Worm (Caenorhabditis elegans): Measurements from ENCODE around the gene T25D1.2.

The T25D1.2 gene

DNA sequence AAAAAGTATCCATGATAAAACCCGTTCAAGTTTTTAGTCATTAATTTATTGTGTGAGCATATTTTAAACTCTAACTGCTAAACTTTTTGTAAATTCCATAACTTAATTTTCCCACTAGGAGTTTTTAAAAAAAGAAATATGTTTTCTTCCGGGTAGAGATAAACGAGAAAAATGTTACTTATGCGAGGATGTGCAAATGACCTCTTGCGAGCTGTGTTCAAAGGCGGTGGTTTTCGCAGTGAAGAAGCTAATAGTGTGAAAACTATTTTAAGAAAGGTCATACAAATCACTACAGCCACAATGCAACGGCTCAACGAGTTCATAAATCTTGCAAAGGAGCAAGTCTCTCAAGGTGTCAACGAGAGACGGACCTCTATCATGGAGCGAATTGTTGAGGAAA lies 14.3 kb upstream of the T25D1.2 start, which contains the start of gene K05G3.1:
Gene K05G3.1 (plus strand): TSS at position 301 of the 400 bp plus-strand sequence.
- TF ChIP-seq zim-3 (tag; optimal IDR thresholded peaks at IDR 0.05) (no peak), Y67H2A.10 (GFP tag; conservative IDR thresholded peaks at IDR 0.05) (no peak), pha-4 (tag; optimal IDR thresholded peaks at IDR 0.05) (no peak), F10E7.11 (tag; optimal IDR thresholded peaks at IDR 0.05) (no peak), Y95B8A.8 (GFP tag; IDR thresholded peaks at IDR 0.05) (no peak)

DNA sequence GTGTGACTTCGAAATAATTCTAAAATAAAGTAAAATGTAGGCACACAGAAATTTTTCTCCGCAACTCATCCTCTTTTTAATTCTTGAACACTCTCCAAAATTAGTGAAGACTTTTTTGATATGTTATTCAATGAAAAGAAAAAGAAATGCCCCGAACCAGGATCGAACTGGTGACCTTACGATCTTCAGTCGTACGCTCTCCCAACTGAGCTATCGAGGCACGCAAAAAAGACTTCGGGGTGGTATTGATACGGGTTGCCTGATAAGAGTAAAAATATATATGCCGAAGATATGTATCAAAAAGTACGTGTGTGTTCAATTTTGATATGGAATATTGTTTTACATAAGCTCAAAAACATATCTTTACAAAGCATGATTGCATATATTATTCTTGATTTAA lies 12.4 kb upstream of the T25D1.2 start:
- peak; percentile 42 for TF ChIP-seq nhr-90 (tag; optimal IDR thresholded peaks at IDR 0.05)
- TF ChIP-seq D2030.7 (GFP tag; IDR thresholded peaks at IDR 0.05), result peak; percentile 71
- TF ChIP-seq ceh-58 (GFP tag; IDR thresholded peaks at IDR 0.05), result no peak
- no peak for TF ChIP-seq ztf-28 (GFP tag; IDR thresholded peaks at IDR 0.05)
- peak; percentile 48 for TF ChIP-seq ZK185.1 (tag; optimal IDR thresholded peaks at IDR 0.05; ENCODE audit: poor library complexity, severe bottlenecking)
- TF ChIP-seq attf-6 (GFP tag; IDR thresholded peaks at IDR 0.05), result no peak
- no peak for TF ChIP-seq lin-35 (GFP tag; optimal IDR thresholded peaks at IDR 0.05)
- no peak for TF ChIP-seq madf-8 (GFP tag; conservative IDR thresholded peaks at IDR 0.05)
- TF ChIP-seq F49E8.2 (tag; optimal IDR thresholded peaks at IDR 0.05; ENCODE audit: insufficient read depth), result no peak
- peak; percentile 30; the same call in 1 of the 2 replicates for TF ChIP-seq rcor-1 (GFP tag; IDR thresholded peaks at IDR 0.05)
- peak; percentile 33 for TF ChIP-seq snpc-1.1 (tag; optimal IDR thresholded peaks at IDR 0.05; ENCODE audit: insufficient read depth)
- no peak for TF ChIP-seq unc-130 (GFP tag; optimal IDR thresholded peaks at IDR 0.05)
- no peak for TF ChIP-seq ceh-79 (tag; optimal IDR thresholded peaks at IDR 0.05)
- no peak for TF ChIP-seq cebp-2 (GFP tag; IDR thresholded peaks at IDR 0.05)
- no peak for TF ChIP-seq bed-2 (GFP tag; IDR thresholded peaks at IDR 0.05)
- peak; percentile 38 for TF ChIP-seq F23B12.7 (tag; optimal IDR thresholded peaks at IDR 0.05; ENCODE audit: insufficient read depth)
- peak; percentile 55 for TF ChIP-seq hmg-1.2 (GFP tag; IDR thresholded peaks at IDR 0.05)
- TF ChIP-seq mel-28 (tag; optimal IDR thresholded peaks at IDR 0.05; ENCODE audit: borderline replicate concordance), result no peak
- TF ChIP-seq Y56A3A.18 (GFP tag; IDR thresholded peaks at IDR 0.05), result peak; percentile 73
- TF ChIP-seq him-1 (tag; optimal IDR thresholded peaks at IDR 0.05), result peak; percentile 75
- no peak for TF ChIP-seq nfyb-1 (GFP tag; IDR thresholded peaks at IDR 0.05)
- no peak for TF ChIP-seq gei-17 (GFP tag; optimal IDR thresholded peaks at IDR 0.05)
- no peak for TF ChIP-seq K12H6.12 (tag; optimal IDR thresholded peaks at IDR 0.05)
- no peak for TF ChIP-seq fkh-3 (tag; optimal IDR thresholded peaks at IDR 0.05)
- no peak for TF ChIP-seq hrde-1 (tag; optimal IDR thresholded peaks at IDR 0.05; ENCODE audit: borderline replicate concordance)
- 0 out of 2 replicates have a peak, but pooled peaks have one; percentile 38 for TF ChIP-seq ztf-25 (GFP tag; IDR thresholded peaks at IDR 0.05)
- peak; percentile 14 for TF ChIP-seq nhr-80 (tag; optimal IDR thresholded peaks at IDR 0.05)
- peak; percentile 85 for TF ChIP-seq snpc-3.4 (tag; optimal IDR thresholded peaks at IDR 0.05)
- no peak for TF ChIP-seq K11D2.4 (GFP tag; IDR thresholded peaks at IDR 0.05)
- peak; percentile 10 for TF ChIP-seq madf-10 (tag; optimal IDR thresholded peaks at IDR 0.05)
- TF ChIP-seq pbrm-1 (GFP tag; IDR thresholded peaks at IDR 0.05), result no peak
- TF ChIP-seq ztf-18 (tag; optimal IDR thresholded peaks at IDR 0.05), result peak; percentile 45
- peak; percentile 43; the same call in 1 of the 2 replicates for TF ChIP-seq hsf-1 (GFP tag; IDR thresholded peaks at IDR 0.05)
- TF ChIP-seq egrh-3 (GFP tag; IDR thresholded peaks at IDR 0.05), result no peak
- TF ChIP-seq T26A5.8 (tag; optimal IDR thresholded peaks at IDR 0.05), result no peak
- no peak for TF ChIP-seq nhr-27 (tag; optimal IDR thresholded peaks at IDR 0.05)
- no peak for TF ChIP-seq lag-1 (GFP tag; IDR thresholded peaks at IDR 0.05)
- no peak for TF ChIP-seq egl-18 (GFP tag; IDR thresholded peaks at IDR 0.05)
- no peak for TF ChIP-seq ama-1 (optimal IDR thresholded peaks at IDR 0.05)
- no peak for TF ChIP-seq ama-1 (GFP tag; optimal IDR thresholded peaks at IDR 0.05)
- peak; percentile 92 for TF ChIP-seq tbp1 (GFP tag; optimal IDR thresholded peaks at IDR 0.05)
- TF ChIP-seq ztf-26 (tag; optimal IDR thresholded peaks at IDR 0.05), result no peak
- no peak for TF ChIP-seq ceh-91 (GFP tag; IDR thresholded peaks at IDR 0.05)

All from whole organism, young adult.